Worm (Caenorhabditis elegans) whole organism, L2 larva: ENCODE data around the gene cct-8.

Experiments used
- elt-3 ChIP-seq: sonication (generic microtip); optimal IDR thresholded peaks from 2 replicates; lab custom pipeline; 2017; ENCODE audit warnings: missing biosample characterization, missing genetic modification characterization
- mab-5 ChIP-seq: fragments of 150-350 bp; optimal IDR thresholded peaks from 2 replicates; lab custom pipeline; 2014; ENCODE audit warnings: missing biosample characterization, missing genetic modification characterization
- mdl-1 ChIP-seq, 2 experiments: fragments of 150-350 bp in 1 of 2; sonication (generic microtip) in 1 of 2; optimal IDR thresholded peaks; 2 replicates each; lab custom pipeline; 2017; ENCODE audit warnings: missing biosample characterization in 2 of 2, missing genetic modification characterization in 2 of 2
- nhr-237 ChIP-seq: fragments of 150-350 bp; optimal IDR thresholded peaks from 2 replicates; lab custom pipeline; 2014; ENCODE audit warnings: missing biosample characterization, missing genetic modification characterization
- nhr-6 ChIP-seq: fragments of 150-350 bp; optimal IDR thresholded peaks from 2 replicates; lab custom pipeline; 2014; ENCODE audit warnings: missing biosample characterization, missing genetic modification characterization
- nhr-77 ChIP-seq: fragments of 150-350 bp; optimal IDR thresholded peaks from 2 replicates; lab custom pipeline; 2014; ENCODE audit warnings: missing biosample characterization, missing genetic modification characterization
- sma-9 ChIP-seq, 2 experiments: fragments of 150-350 bp in 1 of 2; sonication (generic microtip) in 1 of 2; optimal IDR thresholded peaks; 2 replicates each; lab custom pipeline; 2014 to 2016; ENCODE audit warnings: missing genetic modification characterization in 2 of 2, mild to moderate bottlenecking in 1 of 2, missing biosample characterization in 1 of 2, missing compliant biosample characterization in 1 of 2, missing genetic modification reagents in 1 of 2, moderate library complexity in 1 of 2
- snpc-4 ChIP-seq: fragments of 150-350 bp; optimal IDR thresholded peaks from 2 replicates; lab custom pipeline; 2014; ENCODE audit warnings: missing biosample characterization, missing genetic modification characterization
- unc-39 ChIP-seq: fragments of 150-350 bp; optimal IDR thresholded peaks from 2 replicates; lab custom pipeline; 2014; ENCODE audit warnings: missing biosample characterization, missing genetic modification characterization
- unc-62 ChIP-seq: fragments of 150-350 bp; optimal IDR thresholded peaks from 2 replicates; lab custom pipeline; 2014; ENCODE audit warnings: missing biosample characterization, missing genetic modification reagents, missing genetic modification characterization

ce11 chrIV:1124741-1125140 lies 31.0 kb upstream of the cct-8 start, which contains the start of gene perm-4:
- TF ChIP-seq nhr-237 (tag; lab: Kevin White, UChicago) (no peak), elt-3 (tag; lab: Kevin White, UChicago) (no peak), unc-62 (GFP tag; lab: Kevin White, UChicago) (no peak), mdl-1 (tag; optimal IDR thresholded peaks at IDR 0.05; lab: Kevin White, UChicago) (no peak), sma-9 (GFP tag; optimal IDR thresholded peaks at IDR 0.05; lab: Kevin White, UChicago) (no peak), sma-9 (tag; optimal IDR thresholded peaks at IDR 0.05; lab: Kevin White, UChicago) (no peak), nhr-77 (tag; lab: Kevin White, UChicago) (no peak), nhr-6 (tag; lab: Kevin White, UChicago) (no peak), mab-5 (tag; lab: Kevin White, UChicago) (no peak), unc-39 (tag; lab: Kevin White, UChicago) (no peak), snpc-4 (no peak)
